Fruit fly (Drosophila melanogaster) whole organism, embryonic: ENCODE measurements around the gene Grip75.

Experiments used
- Aef1 ChIP-seq: fragments of 200-800 bp; sonication (Bioruptor generic); IDR thresholded peaks from 3 replicates; pipeline ENCODE4 v1.3.6; 2022; ENCODE audit warnings: missing biosample characterization, missing genetic modification characterization
- BtbVII ChIP-seq: fragments of 200-800 bp; sonication (Bioruptor generic); optimal IDR thresholded peaks from 3 replicates; lab custom pipeline; 2017; ENCODE audit warnings: missing biosample characterization, mild to moderate bottlenecking, missing genetic modification characterization
- CG10366 ChIP-seq: fragments of 200-800 bp; sonication (Bioruptor generic); IDR thresholded peaks from 2 replicates; pipeline ENCODE4 v1.3.6; 2022; ENCODE audit warnings: missing biosample characterization, missing genetic modification characterization
- CG11093 ChIP-seq: fragments of 200-800 bp; sonication (Bioruptor generic); IDR thresholded peaks from 3 replicates; pipeline ENCODE4 v1.3.6; 2022; ENCODE audit warnings: missing biosample characterization, missing genetic modification characterization
- CG12071 ChIP-seq: fragments of 200-800 bp; sonication (Bioruptor generic); optimal IDR thresholded peaks from 3 replicates; lab custom pipeline; 2018; ENCODE audit warnings: missing biosample characterization, mild to moderate bottlenecking, missing genetic modification characterization
- CG12219 ChIP-seq: fragments of 200-800 bp; sonication (Bioruptor generic); optimal IDR thresholded peaks from 3 replicates; lab custom pipeline; 2018; ENCODE audit warnings: missing biosample characterization, mild to moderate bottlenecking, missing genetic modification characterization
- CG13775 ChIP-seq: fragments of 200-800 bp; sonication (Bioruptor generic); optimal IDR thresholded peaks from 3 replicates; lab custom pipeline; 2017; ENCODE audit warnings: missing biosample characterization, mild to moderate bottlenecking, missing genetic modification characterization
- CG14050 ChIP-seq: fragments of 200-800 bp; sonication (Bioruptor generic); IDR thresholded peaks from 3 replicates; pipeline ENCODE4 v1.3.6; 2022; ENCODE audit warnings: missing biosample characterization, missing genetic modification characterization
- CG15011 ChIP-seq: fragments of 200-800 bp; sonication (Bioruptor generic); optimal IDR thresholded peaks from 3 replicates; lab custom pipeline; 2018; ENCODE audit warnings: missing biosample characterization, mild to moderate bottlenecking, missing genetic modification characterization
- CG15514 ChIP-seq: fragments of 200-800 bp; sonication (Bioruptor generic); optimal IDR thresholded peaks from 3 replicates; lab custom pipeline; 2017; ENCODE audit warnings: missing biosample characterization, missing genetic modification characterization, mild to moderate bottlenecking, moderate library complexity, missing genetic modification reagents
- CG17359 ChIP-seq: fragments of 200-800 bp; sonication (Bioruptor generic); optimal IDR thresholded peaks from 3 replicates; lab custom pipeline; 2018; ENCODE audit warnings: missing biosample characterization, mild to moderate bottlenecking, missing genetic modification characterization, moderate library complexity
- CG17361 ChIP-seq: fragments of 200-800 bp; sonication (Bioruptor generic); IDR thresholded peaks from 3 replicates; pipeline ENCODE4 v1.3.6; 2022; ENCODE audit warnings: missing biosample characterization, missing genetic modification characterization
- CG17385 ChIP-seq: fragments of 200-800 bp; sonication (Bioruptor generic); optimal IDR thresholded peaks from 3 replicates; lab custom pipeline; 2018; ENCODE audit warnings: missing biosample characterization, mild to moderate bottlenecking, missing genetic modification characterization
- CG18599 ChIP-seq: fragments of 200-800 bp; sonication (Bioruptor generic); optimal IDR thresholded peaks from 3 replicates; lab custom pipeline; 2017; ENCODE audit warnings: missing biosample characterization, missing genetic modification characterization, mild to moderate bottlenecking, moderate library complexity, missing genetic modification reagents
- CG2678 ChIP-seq: fragments of 200-800 bp; sonication (Bioruptor generic); optimal IDR thresholded peaks from 3 replicates; lab custom pipeline; 2019; ENCODE audit warnings: missing biosample characterization, mild to moderate bottlenecking, missing genetic modification characterization, moderate library complexity
- CG33213 ChIP-seq: fragments of 200-800 bp; sonication (Bioruptor generic); optimal IDR thresholded peaks from 3 replicates; lab custom pipeline; 2016; ENCODE audit warnings: missing biosample characterization, missing genetic modification characterization
- CG4617 ChIP-seq: fragments of 200-800 bp; sonication (Bioruptor generic); optimal IDR thresholded peaks from 3 replicates; lab custom pipeline; 2016; ENCODE audit warnings: missing biosample characterization, missing genetic modification characterization, borderline replicate concordance
- CG6254 ChIP-seq: fragments of 200-800 bp; sonication (Bioruptor generic); optimal IDR thresholded peaks from 3 replicates; lab custom pipeline; 2017; ENCODE audit warnings: mild to moderate bottlenecking, missing biosample characterization, missing genetic modification reagents, missing genetic modification characterization
- CG6272 ChIP-seq: fragments of 200-800 bp; sonication (Bioruptor generic); IDR thresholded peaks from 2 replicates; pipeline ENCODE4 v1.3.6; 2022; ENCODE audit warnings: missing biosample characterization, missing genetic modification characterization
- CG6654 ChIP-seq: fragments of 200-800 bp; sonication (Bioruptor generic); optimal IDR thresholded peaks from 2 replicates; lab custom pipeline; 2017; ENCODE audit warnings: missing biosample characterization, mild to moderate bottlenecking, missing genetic modification characterization
- CG6813 ChIP-seq: fragments of 200-800 bp; sonication (Bioruptor generic); optimal IDR thresholded peaks from 2 replicates; lab custom pipeline; 2017; ENCODE audit warnings: missing biosample characterization, missing genetic modification characterization, mild to moderate bottlenecking, moderate library complexity, missing genetic modification reagents
- CG7357 ChIP-seq: fragments of 200-800 bp; sonication (Bioruptor generic); IDR thresholded peaks from 3 replicates; pipeline ENCODE4 v1.3.6; 2022; ENCODE audit warnings: missing biosample characterization, missing genetic modification characterization
- CG7928 ChIP-seq: fragments of 200-800 bp; sonication (Bioruptor generic); optimal IDR thresholded peaks from 2 replicates; lab custom pipeline; 2017; ENCODE audit warnings: missing biosample characterization, mild to moderate bottlenecking, missing genetic modification characterization
- CG7987 ChIP-seq: fragments of 200-800 bp; sonication (Bioruptor generic); optimal IDR thresholded peaks from 2 replicates; lab custom pipeline; 2018; ENCODE audit warnings: missing biosample characterization, mild to moderate bottlenecking, missing genetic modification characterization, moderate library complexity
- CG9817 ChIP-seq: fragments of 200-800 bp; sonication (Bioruptor generic); optimal IDR thresholded peaks from 2 replicates; lab custom pipeline; 2018; ENCODE audit warnings: missing biosample characterization, mild to moderate bottlenecking, missing genetic modification characterization, moderate library complexity
- CG9876 ChIP-seq: fragments of 200-800 bp; sonication (Bioruptor generic); optimal IDR thresholded peaks from 2 replicates; lab custom pipeline; 2016; ENCODE audit warnings: missing biosample characterization, missing genetic modification characterization
- Dek ChIP-seq: fragments of 200-800 bp; sonication (Bioruptor generic); optimal IDR thresholded peaks from 3 replicates; lab custom pipeline; 2019; ENCODE audit warnings: missing biosample characterization, mild to moderate bottlenecking, missing genetic modification characterization, moderate library complexity
- Elba2 ChIP-seq: fragments of 200-800 bp; sonication (Bioruptor generic); optimal IDR thresholded peaks from 3 replicates; lab custom pipeline; 2016; ENCODE audit warnings: missing biosample characterization, missing genetic modification characterization
- HLH54F ChIP-seq: fragments of 200-800 bp; sonication (Bioruptor generic); optimal IDR thresholded peaks from 3 replicates; lab custom pipeline; 2016; ENCODE audit warnings: missing biosample characterization, missing genetic modification characterization
- Med ChIP-seq: fragments of 200-800 bp; sonication (Bioruptor generic); peaks from one replicate; lab custom pipeline; 2016; ENCODE audit warnings: missing biosample characterization, missing genetic modification characterization, mild to moderate bottlenecking, inconsistent platforms, moderate library complexity
- Meics ChIP-seq: fragments of 200-800 bp; sonication (Bioruptor generic); optimal IDR thresholded peaks from 2 replicates; lab custom pipeline; 2017; ENCODE audit warnings: missing biosample characterization, mild to moderate bottlenecking, missing genetic modification characterization
- NFAT ChIP-seq: fragments of 200-800 bp; sonication (Bioruptor generic); IDR thresholded peaks from 2 replicates; pipeline ENCODE4 v1.3.6; 2022; ENCODE audit warnings: missing biosample characterization, missing genetic modification characterization
- Nf-YA ChIP-seq: fragments of 200-800 bp; sonication (Bioruptor generic); IDR thresholded peaks from 2 replicates; pipeline ENCODE4 v1.3.6; 2022; ENCODE audit warnings: missing biosample characterization, missing genetic modification characterization
- Oli ChIP-seq: fragments of 200-800 bp; sonication (Bioruptor generic); optimal IDR thresholded peaks from 2 replicates; lab custom pipeline; 2018; ENCODE audit warnings: missing biosample characterization, mild to moderate bottlenecking, missing genetic modification characterization, moderate library complexity
- Optix ChIP-seq: fragments of 200-800 bp; sonication (Bioruptor generic); IDR thresholded peaks from 3 replicates; pipeline ENCODE4 v1.3.6; 2022; ENCODE audit warnings: missing biosample characterization, missing genetic modification characterization
- Ptx1 ChIP-seq: fragments of 200-800 bp; sonication (Bioruptor generic); IDR thresholded peaks from 2 replicates; pipeline ENCODE4 v1.3.6; 2022; ENCODE audit warnings: missing biosample characterization, missing genetic modification characterization
- Side ChIP-seq: fragments of 200-800 bp; sonication (Bioruptor generic); optimal IDR thresholded peaks from 2 replicates; lab custom pipeline; 2016; ENCODE audit warnings: missing biosample characterization, missing genetic modification characterization
- TFAM ChIP-seq: fragments of 200-800 bp; sonication (Bioruptor generic); optimal IDR thresholded peaks from 2 replicates; lab custom pipeline; 2017; ENCODE audit warnings: missing biosample characterization, missing genetic modification characterization, inconsistent platforms
- ara ChIP-seq: fragments of 200-800 bp; sonication (Bioruptor generic); IDR thresholded peaks from 2 replicates; pipeline ENCODE4 v1.3.6; 2022; ENCODE audit warnings: missing biosample characterization, missing genetic modification characterization
- bowl ChIP-seq: fragments of 200-800 bp; sonication (Bioruptor generic); IDR thresholded peaks from 2 replicates; pipeline ENCODE4 v1.3.6; 2022; ENCODE audit warnings: missing biosample characterization, missing genetic modification characterization
- cato ChIP-seq: fragments of 200-800 bp; sonication (Bioruptor generic); optimal IDR thresholded peaks from 2 replicates; lab custom pipeline; 2016; ENCODE audit warnings: missing biosample characterization, missing genetic modification characterization, borderline replicate concordance
- croc ChIP-seq: fragments of 200-800 bp; sonication (Bioruptor generic); conservative IDR thresholded peaks from 3 replicates; pipeline ENCODE4 v1.3.6; 2022; ENCODE audit warnings: missing biosample characterization, missing genetic modification characterization
- danr ChIP-seq: fragments of 200-800 bp; sonication (Bioruptor generic); IDR thresholded peaks from 2 replicates; pipeline ENCODE4 v1.3.6; 2022; ENCODE audit warnings: missing biosample characterization, missing genetic modification characterization
- dysf ChIP-seq: fragments of 200-800 bp; sonication (Bioruptor generic); IDR thresholded peaks from 3 replicates; pipeline ENCODE4 v1.3.6; 2022; ENCODE audit warnings: missing biosample characterization, missing genetic modification characterization
- fd96Cb ChIP-seq: fragments of 200-800 bp; sonication (Bioruptor generic); optimal IDR thresholded peaks from 2 replicates; lab custom pipeline; 2018; ENCODE audit warnings: missing biosample characterization, mild to moderate bottlenecking, missing genetic modification characterization, moderate library complexity
- grau ChIP-seq: fragments of 200-800 bp; optimal IDR thresholded peaks from 3 replicates; lab custom pipeline; 2019; ENCODE audit warnings: missing biosample characterization, mild to moderate bottlenecking, missing genetic modification characterization, moderate library complexity
- gsb ChIP-seq: fragments of 200-800 bp; sonication (Bioruptor generic); IDR thresholded peaks from 2 replicates; pipeline ENCODE4 v1.3.6; 2022; ENCODE audit warnings: missing biosample characterization, missing genetic modification characterization
- kah ChIP-seq: fragments of 200-800 bp; sonication (Bioruptor generic); optimal IDR thresholded peaks from 2 replicates; lab custom pipeline; 2018; ENCODE audit warnings: missing biosample characterization, mild to moderate bottlenecking, missing genetic modification characterization
- scrt ChIP-seq: fragments of 200-800 bp; sonication (Bioruptor generic); optimal IDR thresholded peaks from 2 replicates; lab custom pipeline; 2018; ENCODE audit warnings: missing biosample characterization, mild to moderate bottlenecking, missing genetic modification characterization, moderate library complexity
- trem ChIP-seq: fragments of 200-800 bp; optimal IDR thresholded peaks from 3 replicates; lab custom pipeline; 2019; ENCODE audit warnings: missing biosample characterization, mild to moderate bottlenecking, missing genetic modification characterization, moderate library complexity

Grip75 gene

dm6 chr2L:10468388-10468787, 14.7 kb upstream of the Grip75 start (continued):
- TF ChIP-seq Optix (GFP tag; lab: Robert Waterston, UW) (0 out of 3 replicates have a peak, but pooled peaks have one; percentile 46), CG7987 (GFP tag; lab: Kevin White, UChicago) (no peak), CG12219 (GFP tag; lab: Kevin White, UChicago) (peak; percentile 38), Dek (tag; lab: Kevin White, UChicago) (no peak), fd96Cb (peak; percentile 48), Med (GFP tag; lab: Kevin White, UChicago) (peak; percentile 88), bowl (GFP tag; lab: Robert Waterston, UW) (peak; percentile 28; the same call in 1 of the 2 replicates), Meics (peak; percentile 62), CG17385 (GFP tag; lab: Kevin White, UChicago) (peak; percentile 48), Nf-YA (0 out of 2 replicates have a peak, but pooled peaks have one; percentile 9), CG17359 (tag; lab: Kevin White, UChicago) (peak; percentile 67), HLH54F (peak; percentile 24), CG11093 (no peak), CG6272 (GFP tag; lab: Robert Waterston, UW) (no peak), Oli (tag; lab: Kevin White, UChicago) (peak; percentile 54), CG4617 (GFP tag; lab: Kevin White, UChicago) (no peak), kah (peak; percentile 90), CG15514 (GFP tag; lab: Kevin White, UChicago) (peak; percentile 60), CG18599 (peak; percentile 47), CG13775 (GFP tag; lab: Kevin White, UChicago) (peak; percentile 30), CG10366 (peak; percentile 40), NFAT (GFP tag; lab: Robert Waterston, UW) (peak; percentile 78), croc (0 out of 3 replicates have a peak, but pooled peaks have one; percentile 14), Aef1 (GFP tag; lab: Robert Waterston, UW) (peak; percentile 63), CG6813 (GFP tag; lab: Kevin White, UChicago) (peak; percentile 40), Side (GFP tag; lab: Kevin White, UChicago) (no peak), trem (peak; percentile 16), grau (tag; lab: Kevin White, UChicago) (peak; percentile 61), CG15011 (no peak), CG7928 (GFP tag; lab: Kevin White, UChicago) (no peak), cato (no peak), CG14050 (peak; percentile 45; the same call in 1 of the 3 replicates), BtbVII (GFP tag; lab: Kevin White, UChicago) (peak; percentile 18), ara (GFP tag; lab: Robert Waterston, UW) (peak; percentile 66; the same call in 1 of the 2 replicates), CG33213 (GFP tag; lab: Kevin White, UChicago) (no peak), danr (GFP tag; lab: Robert Waterston, UW) (no peak), CG9817 (peak; percentile 64), CG17361 (peak; percentile 36; the same call in 1 of the 3 replicates), Elba2 (no peak), TFAM (no peak), CG6654 (GFP tag; lab: Kevin White, UChicago) (peak; percentile 15), Ptx1 (peak; percentile 76), CG12071 (GFP tag; lab: Kevin White, UChicago) (peak; percentile 50), CG2678 (tag; lab: Kevin White, UChicago) (peak; percentile 77), CG9876 (GFP tag; lab: Kevin White, UChicago) (no peak), gsb (GFP tag; lab: Robert Waterston, UW) (0 out of 2 replicates have a peak, but pooled peaks have one; percentile 46), scrt (peak; percentile 23), CG7357 (GFP tag; lab: Robert Waterston, UW) (peak; percentile 20; the same call in 1 of the 3 replicates), dysf (GFP tag; lab: Robert Waterston, UW) (peak; percentile 72), CG6254 (GFP tag; lab: Kevin White, UChicago) (peak; percentile 40)
